Fruit fly (Drosophila melanogaster): Measurements from ENCODE around the gene Ets65A.

Ets65A gene

DNA sequence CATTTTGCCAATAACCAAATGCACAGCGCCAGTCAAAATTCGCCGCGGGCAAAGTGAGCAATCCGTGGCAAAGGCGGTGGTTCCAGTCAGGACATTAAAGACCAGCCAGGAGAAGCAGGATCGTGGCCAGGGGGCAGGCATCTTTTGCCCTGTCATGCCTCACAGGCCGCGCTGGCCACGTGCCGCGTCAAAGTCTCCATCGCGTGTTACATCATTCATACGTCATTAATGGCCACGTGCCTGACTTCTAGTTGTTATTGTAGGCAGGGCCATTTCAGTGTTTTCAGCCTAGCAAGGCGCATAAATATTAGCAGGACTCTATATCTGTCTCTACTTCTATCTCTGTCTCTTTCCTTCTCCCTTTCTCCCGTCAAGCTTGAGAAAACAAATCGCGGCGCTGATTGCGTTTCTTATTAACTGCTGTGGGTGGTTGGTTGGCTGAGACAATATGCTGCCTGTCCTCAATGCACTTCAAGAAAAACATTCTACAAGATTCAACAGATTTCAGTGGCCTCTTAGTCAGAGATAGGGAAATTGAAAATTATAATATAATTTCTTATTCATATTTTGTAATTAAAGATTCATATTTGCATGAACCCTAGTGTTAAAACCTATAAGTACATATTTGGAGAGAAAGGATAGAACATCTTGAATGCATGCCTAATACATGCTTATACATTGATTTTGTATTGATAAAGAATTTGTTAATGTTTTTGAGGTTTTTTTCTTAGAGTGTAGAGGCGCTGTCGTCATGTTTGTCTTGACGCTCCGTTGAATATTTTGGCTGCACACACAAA is 11.0 kb downstream of the Ets65A start:
- TF ChIP-seq psq (optimal IDR thresholded peaks at IDR 0.05) (no peak), usp (GFP tag; optimal IDR thresholded peaks at IDR 0.05) (no peak), CG8478 (optimal IDR thresholded peaks at IDR 0.05) (no peak), Dll (optimal IDR thresholded peaks at IDR 0.05) (no peak), EcR (GFP tag; optimal IDR thresholded peaks at IDR 0.05) (no peak), pan (optimal IDR thresholded peaks at IDR 0.05) (no peak)

DNA sequence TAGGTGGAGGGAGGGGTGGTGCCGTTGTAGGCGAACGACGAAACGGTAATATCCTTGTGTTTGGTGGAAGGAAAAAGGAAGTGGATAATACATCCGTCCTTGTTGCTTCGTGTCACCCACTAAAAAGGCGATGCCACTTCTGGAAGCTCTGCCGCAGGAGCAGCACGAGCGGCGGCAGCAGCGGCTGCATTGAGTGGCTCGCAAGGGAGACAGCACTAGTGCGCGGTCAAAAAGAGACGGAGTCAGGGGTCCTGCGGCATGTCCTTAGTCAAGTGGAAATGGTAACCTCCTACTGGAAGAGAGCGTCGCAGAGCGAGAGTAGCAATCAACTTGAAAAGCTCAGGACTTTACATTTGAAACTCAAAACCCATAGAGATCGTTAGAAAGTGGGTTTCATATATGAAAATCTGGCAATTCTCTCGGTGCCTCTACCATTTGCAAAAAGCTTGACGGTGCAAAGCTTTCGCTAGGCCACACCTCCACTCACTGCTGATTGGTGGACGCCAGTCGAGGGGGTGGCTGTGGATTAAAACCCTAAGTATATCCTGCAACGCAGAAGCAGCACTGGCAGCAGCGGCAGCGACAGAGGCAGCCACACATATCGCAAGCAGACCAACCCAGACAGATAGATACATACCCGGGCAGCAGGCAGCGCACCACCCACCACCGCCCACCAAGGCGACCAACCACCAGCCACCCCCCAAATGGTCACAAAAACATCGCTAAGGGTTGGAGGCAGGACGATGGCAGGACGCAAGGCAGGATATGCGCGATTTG is 13.4 kb downstream of the Ets65A start:
- TF ChIP-seq pan (optimal IDR thresholded peaks at IDR 0.05), result no peak
- no peak for TF ChIP-seq usp (GFP tag; optimal IDR thresholded peaks at IDR 0.05)
- TF ChIP-seq Dll (optimal IDR thresholded peaks at IDR 0.05), result no peak
- no peak for TF ChIP-seq CG8478 (optimal IDR thresholded peaks at IDR 0.05)
- no peak for TF ChIP-seq psq (optimal IDR thresholded peaks at IDR 0.05)
- TF ChIP-seq EcR (GFP tag; optimal IDR thresholded peaks at IDR 0.05), result no peak

DNA sequence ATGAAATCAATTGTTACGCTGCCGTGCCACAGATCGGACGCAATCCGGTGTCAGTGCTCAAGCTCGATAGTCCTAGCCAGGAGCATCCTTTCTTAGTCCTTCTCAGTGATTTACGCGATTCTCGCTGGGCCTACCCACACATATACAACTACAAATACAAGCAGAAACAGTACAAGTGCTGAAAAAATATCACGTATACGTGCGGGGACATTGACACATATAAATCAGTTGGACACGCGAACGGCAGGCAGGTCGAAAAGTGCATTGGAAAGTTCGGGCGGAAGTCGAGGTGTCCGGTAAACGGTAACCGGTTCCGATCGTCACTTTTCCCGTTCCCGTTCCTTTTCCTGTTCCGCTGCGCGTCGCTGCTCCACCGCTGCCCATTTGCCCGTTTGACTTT is 14.0 kb downstream of the Ets65A start:
- TF ChIP-seq CG8478 (optimal IDR thresholded peaks at IDR 0.05), result no peak
- TF ChIP-seq Dll (optimal IDR thresholded peaks at IDR 0.05), result no peak
- no peak for TF ChIP-seq EcR (GFP tag; optimal IDR thresholded peaks at IDR 0.05)
- TF ChIP-seq usp (GFP tag; optimal IDR thresholded peaks at IDR 0.05), result no peak

DNA sequence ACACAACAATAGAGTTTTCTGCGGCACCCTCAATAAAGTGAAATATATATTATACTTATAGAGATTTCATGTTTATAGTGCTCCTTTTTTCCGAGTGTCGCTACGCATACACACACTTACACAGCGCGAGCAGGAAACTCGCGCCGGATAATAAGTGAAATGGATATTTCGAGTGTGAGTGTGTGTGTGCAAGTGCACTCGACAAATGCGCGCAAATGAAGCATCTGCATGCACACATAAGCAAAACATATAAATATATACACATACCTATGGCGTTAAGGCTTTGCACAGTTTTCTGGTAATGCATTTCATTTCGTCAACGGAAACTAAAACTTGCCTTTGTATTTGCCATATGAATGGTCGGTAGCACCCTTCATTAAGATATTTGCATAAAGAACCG is 18.1 kb downstream of the Ets65A start:
- TF ChIP-seq EcR (GFP tag; optimal IDR thresholded peaks at IDR 0.05) (no peak), pan (optimal IDR thresholded peaks at IDR 0.05) (no peak), CG8478 (optimal IDR thresholded peaks at IDR 0.05) (no peak), psq (optimal IDR thresholded peaks at IDR 0.05) (no peak), Dll (optimal IDR thresholded peaks at IDR 0.05) (no peak), usp (GFP tag; optimal IDR thresholded peaks at IDR 0.05) (no peak)

DNA sequence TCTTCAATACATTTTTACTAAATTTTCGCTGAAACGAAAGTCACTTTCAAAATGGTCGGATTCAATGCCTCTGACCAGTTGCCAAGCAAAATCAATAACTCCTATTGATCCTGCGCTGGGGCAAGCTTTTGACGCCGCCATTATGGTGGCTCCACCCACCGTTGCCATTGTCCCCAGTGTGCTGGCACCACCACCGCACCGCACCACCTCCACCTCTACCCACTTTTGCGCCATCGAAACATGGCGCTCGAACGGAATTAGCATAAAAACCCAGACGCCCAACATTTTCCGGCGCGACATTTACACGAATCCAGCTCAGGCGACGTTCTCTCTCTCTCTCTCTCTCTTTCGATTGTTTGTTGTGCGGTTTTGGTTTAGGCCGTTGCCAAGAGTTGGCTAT is 19.5 kb downstream of the Ets65A start:
- TF ChIP-seq psq (optimal IDR thresholded peaks at IDR 0.05) (no peak), pan (optimal IDR thresholded peaks at IDR 0.05) (no peak), usp (GFP tag; optimal IDR thresholded peaks at IDR 0.05) (no peak), CG8478 (optimal IDR thresholded peaks at IDR 0.05) (no peak), Dll (optimal IDR thresholded peaks at IDR 0.05) (no peak), EcR (GFP tag; optimal IDR thresholded peaks at IDR 0.05) (no peak)

DNA sequence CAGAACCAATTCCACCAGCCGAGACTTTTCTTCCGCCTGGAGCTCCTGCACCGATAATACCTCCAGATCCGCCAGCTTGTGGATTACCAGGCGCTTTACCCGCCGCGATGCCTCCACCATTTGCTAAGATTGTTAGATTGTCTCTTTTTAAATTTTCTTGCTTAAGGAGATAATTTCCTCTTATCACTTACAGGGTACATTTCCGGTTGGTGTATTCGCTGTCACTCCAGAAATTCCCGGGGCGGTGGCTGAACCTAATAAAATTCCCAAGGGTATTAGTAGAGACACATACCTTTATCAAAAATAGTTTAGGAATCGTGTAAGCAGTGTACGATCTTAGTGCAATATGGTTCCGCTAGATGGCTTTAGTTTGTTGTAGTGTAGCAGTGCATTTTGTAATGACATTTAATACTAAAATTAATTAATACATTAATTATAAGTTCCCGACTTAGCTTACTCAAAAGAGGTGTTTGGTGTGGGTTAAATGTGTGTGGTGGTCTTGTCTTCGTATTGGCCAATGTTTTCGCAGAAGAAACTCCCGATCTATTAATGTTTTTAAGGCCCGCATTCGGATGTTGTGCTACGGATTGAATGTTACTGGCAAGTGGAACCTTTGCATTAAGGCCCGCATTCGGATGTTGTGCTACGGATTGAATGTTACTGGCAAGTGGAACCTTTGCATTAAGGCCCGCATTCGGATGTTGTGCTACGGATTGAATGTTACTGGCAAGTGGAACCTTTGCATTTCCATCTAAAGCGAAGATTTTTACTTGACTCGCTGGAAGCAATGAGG is 27.4 kb downstream of the Ets65A start:
- TF ChIP-seq Dll (optimal IDR thresholded peaks at IDR 0.05), result no peak
- no peak for TF ChIP-seq usp (GFP tag; optimal IDR thresholded peaks at IDR 0.05)
- no peak for TF ChIP-seq pan (optimal IDR thresholded peaks at IDR 0.05)
- no peak for TF ChIP-seq CG8478 (optimal IDR thresholded peaks at IDR 0.05)
- TF ChIP-seq EcR (GFP tag; optimal IDR thresholded peaks at IDR 0.05), result no peak
- TF ChIP-seq psq (optimal IDR thresholded peaks at IDR 0.05), result no peak

DNA sequence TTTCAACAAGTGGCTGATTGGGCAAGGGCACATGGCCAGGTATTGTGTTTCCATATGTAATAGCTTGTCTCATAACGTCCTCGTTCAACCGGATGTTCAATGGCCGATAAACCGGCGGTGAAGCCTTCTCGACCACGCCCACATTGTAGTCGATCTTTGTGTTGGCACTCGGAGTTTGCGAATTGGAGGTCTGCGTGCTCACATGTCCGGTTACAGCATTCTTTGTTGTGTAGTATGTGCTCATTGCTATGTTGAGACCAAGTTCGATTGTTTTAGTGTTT is 27.9 kb downstream of the Ets65A start:
- TF ChIP-seq usp (GFP tag; optimal IDR thresholded peaks at IDR 0.05) (no peak), pan (optimal IDR thresholded peaks at IDR 0.05) (no peak), Dll (optimal IDR thresholded peaks at IDR 0.05) (no peak), EcR (GFP tag; optimal IDR thresholded peaks at IDR 0.05) (no peak), CG8478 (optimal IDR thresholded peaks at IDR 0.05) (no peak), psq (optimal IDR thresholded peaks at IDR 0.05) (no peak)

DNA sequence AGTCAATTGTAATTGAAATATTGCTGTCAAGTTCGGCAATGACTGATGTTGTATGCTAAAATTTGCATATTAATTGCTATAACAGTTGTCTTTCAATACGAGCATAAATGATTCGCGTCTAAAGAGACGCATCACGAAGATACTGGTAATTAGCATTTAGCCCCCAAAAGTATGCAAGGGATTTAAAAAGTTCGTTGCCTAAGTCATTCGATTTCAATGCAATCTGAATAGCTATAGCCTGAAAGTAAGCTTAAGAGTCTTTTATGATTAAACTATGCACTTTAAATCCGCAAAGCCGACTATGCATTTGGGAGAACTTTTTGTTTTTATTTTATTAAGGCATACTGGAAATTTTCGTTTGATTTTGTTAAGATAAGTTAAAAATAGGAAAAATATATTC is 32.2 kb downstream of the Ets65A start:
- TF ChIP-seq pan (optimal IDR thresholded peaks at IDR 0.05) (no peak), psq (optimal IDR thresholded peaks at IDR 0.05) (no peak), usp (GFP tag; optimal IDR thresholded peaks at IDR 0.05) (no peak), EcR (GFP tag; optimal IDR thresholded peaks at IDR 0.05) (no peak), Dll (optimal IDR thresholded peaks at IDR 0.05) (no peak), CG8478 (optimal IDR thresholded peaks at IDR 0.05) (no peak)

DNA sequence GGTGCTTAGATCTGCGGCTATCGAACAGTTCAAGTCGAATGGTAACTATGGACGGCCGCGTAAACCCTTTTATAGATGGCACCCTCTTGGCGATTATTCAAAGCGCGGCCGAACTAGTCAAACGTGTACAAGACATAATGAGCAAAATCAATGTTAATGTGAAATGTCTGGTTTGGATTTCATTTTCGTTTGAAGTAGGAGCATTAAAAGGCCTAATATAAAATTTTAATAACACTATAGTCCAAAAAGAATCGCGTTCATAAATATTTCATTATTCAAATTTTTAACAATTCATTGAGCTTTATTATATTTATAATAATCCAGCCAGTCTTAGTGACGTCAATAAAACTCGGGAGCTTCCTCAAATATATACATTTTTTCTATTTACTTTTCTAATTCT is 33.5 kb downstream of the Ets65A start, which contains the start of gene Lcp65Ag3:
Gene Lcp65Ag3 (minus strand): TSS at position 46 of the 400 bp plus-strand sequence.
- TF ChIP-seq psq (optimal IDR thresholded peaks at IDR 0.05) (no peak), Dll (optimal IDR thresholded peaks at IDR 0.05) (no peak), usp (GFP tag; optimal IDR thresholded peaks at IDR 0.05) (no peak), EcR (GFP tag; optimal IDR thresholded peaks at IDR 0.05) (no peak), CG8478 (optimal IDR thresholded peaks at IDR 0.05) (no peak), pan (optimal IDR thresholded peaks at IDR 0.05) (no peak)

DNA sequence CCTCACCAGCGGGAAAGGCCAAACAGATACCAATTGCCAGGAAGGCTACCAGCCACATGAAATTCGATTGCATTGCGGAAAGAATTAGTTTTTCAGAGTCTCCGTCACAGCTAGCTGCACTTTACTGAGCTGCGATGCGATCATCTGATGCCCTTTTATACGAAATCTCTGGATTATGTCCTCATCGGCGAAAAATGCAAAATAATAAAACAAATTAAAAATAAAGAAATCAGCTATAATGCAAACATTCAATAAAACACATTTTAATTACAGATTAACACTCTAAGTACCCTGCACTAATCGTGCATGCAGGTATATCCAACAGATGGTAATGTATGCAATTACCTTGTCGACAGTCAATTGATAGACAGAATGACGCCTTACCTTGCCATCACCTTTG is 34.6 kb downstream of the Ets65A start, which contains the start of gene Cpr65Au:
Gene Cpr65Au (minus strand): TSS at position 101 of the 400 bp plus-strand sequence.
- no peak for TF ChIP-seq Dll (optimal IDR thresholded peaks at IDR 0.05)
- no peak for TF ChIP-seq CG8478 (optimal IDR thresholded peaks at IDR 0.05)
- no peak for TF ChIP-seq EcR (GFP tag; optimal IDR thresholded peaks at IDR 0.05)
- no peak for TF ChIP-seq usp (GFP tag; optimal IDR thresholded peaks at IDR 0.05)
- no peak for TF ChIP-seq psq (optimal IDR thresholded peaks at IDR 0.05)
- no peak for TF ChIP-seq pan (optimal IDR thresholded peaks at IDR 0.05)

DNA sequence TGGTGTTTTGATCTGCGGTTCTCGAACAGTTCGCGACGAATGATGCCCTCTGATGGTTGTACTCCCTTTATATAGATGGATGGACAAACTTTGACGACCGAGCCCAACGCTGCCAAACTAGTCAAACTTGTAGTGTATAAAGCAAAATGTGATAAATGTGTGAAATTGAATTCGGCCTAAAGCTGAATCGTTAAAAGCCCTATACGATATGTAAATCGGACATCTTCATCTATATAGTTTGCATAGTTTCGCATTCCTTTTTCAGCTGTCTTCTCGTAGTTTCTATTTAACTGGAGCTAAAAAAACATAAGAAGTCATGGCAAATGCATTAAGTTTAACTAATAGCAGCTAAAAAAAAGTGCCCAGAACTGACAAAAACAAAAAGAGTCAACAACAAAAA is 36.1 kb downstream of the Ets65A start, which contains the start of gene Lcp65Ag2:
Gene Lcp65Ag2 (minus strand): TSS at position 48 of the 400 bp plus-strand sequence.
- no peak for TF ChIP-seq pan (optimal IDR thresholded peaks at IDR 0.05)
- no peak for TF ChIP-seq EcR (GFP tag; optimal IDR thresholded peaks at IDR 0.05)
- TF ChIP-seq Dll (optimal IDR thresholded peaks at IDR 0.05), result no peak
- TF ChIP-seq psq (optimal IDR thresholded peaks at IDR 0.05), result no peak
- TF ChIP-seq usp (GFP tag; optimal IDR thresholded peaks at IDR 0.05), result no peak
- no peak for TF ChIP-seq CG8478 (optimal IDR thresholded peaks at IDR 0.05)
